Worm (Caenorhabditis elegans) whole organism, mixed stage, embryonic: ENCODE data around the gene Y60C6A.1.
A peak's percentile ranks its signal among the peaks of the same experiment; 100 is the strongest.
"Not testable (repeated sequence)": the region's sequence is repeated elsewhere in the genome, so short reads cannot be mapped to it uniquely, and the experiment has no call there.

ENCODE experiments used
- bed-3 ChIP-seq: fragments of 200-800 bp; sonication (Bioruptor generic); optimal IDR thresholded peaks from 3 replicates; lab custom pipeline; 2018; ENCODE audit warnings: mild to moderate bottlenecking, missing genetic modification characterization, moderate library complexity, missing compliant biosample characterization
- blmp-1 ChIP-seq: fragments of 150-350 bp; optimal IDR thresholded peaks from 2 replicates; lab custom pipeline; 2014; ENCODE audit warnings: missing biosample characterization, missing genetic modification characterization
- ceh-39 ChIP-seq: fragments of 150-350 bp; optimal IDR thresholded peaks from 2 replicates; lab custom pipeline; 2014; ENCODE audit warnings: missing biosample characterization, missing genetic modification characterization
- ces-1 ChIP-seq: fragments of 150-350 bp; optimal IDR thresholded peaks from 2 replicates; lab custom pipeline; 2014; ENCODE audit warnings: missing biosample characterization, missing genetic modification reagents, missing genetic modification characterization
- cnd-1 ChIP-seq: fragments of 200-800 bp; sonication (Bioruptor generic); optimal IDR thresholded peaks from 2 replicates; lab custom pipeline; 2018; ENCODE audit warnings: mild to moderate bottlenecking, missing genetic modification characterization, missing compliant biosample characterization
- drap-1 ChIP-seq: fragments of 200-800 bp; sonication (Bioruptor generic); optimal IDR thresholded peaks from 3 replicates; lab custom pipeline; 2018; ENCODE audit warnings: mild to moderate bottlenecking, missing genetic modification characterization, missing compliant biosample characterization
- elt-1 ChIP-seq: sonication (generic microtip); optimal IDR thresholded peaks from 2 replicates; lab custom pipeline; 2017; ENCODE audit warnings: missing genetic modification characterization, mild to moderate bottlenecking, missing compliant biosample characterization, antibody characterized with exemption, moderate library complexity, borderline replicate concordance; ENCODE audit not compliant: insufficient read depth
- elt-3 ChIP-seq: fragments of 150-350 bp; optimal IDR thresholded peaks from 2 replicates; lab custom pipeline; 2014; ENCODE audit warnings: missing biosample characterization, missing genetic modification characterization
- flh-1 ChIP-seq: fragments of 200-800 bp; sonication (Bioruptor generic); optimal IDR thresholded peaks from 2 replicates; lab custom pipeline; 2018; ENCODE audit warnings: mild to moderate bottlenecking, missing genetic modification characterization, moderate library complexity, missing compliant biosample characterization
- ham-2 ChIP-seq: fragments of 200-800 bp; sonication (Bioruptor generic); optimal IDR thresholded peaks from 2 replicates; lab custom pipeline; 2018; ENCODE audit warnings: mild to moderate bottlenecking, missing genetic modification characterization, missing compliant biosample characterization
- lin-13 ChIP-seq: fragments of 150-350 bp; optimal IDR thresholded peaks from 2 replicates; lab custom pipeline; 2014; ENCODE audit warnings: missing biosample characterization, missing genetic modification characterization
- lsy-2 ChIP-seq: fragments of 150-350 bp; optimal IDR thresholded peaks from 2 replicates; lab custom pipeline; 2014; ENCODE audit warnings: missing biosample characterization, missing genetic modification characterization
- mab-5 ChIP-seq: fragments of 150-350 bp; optimal IDR thresholded peaks from 2 replicates; lab custom pipeline; 2014; ENCODE audit warnings: missing biosample characterization, missing genetic modification characterization
- mep-1 ChIP-seq: fragments of 150-350 bp; optimal IDR thresholded peaks from 2 replicates; lab custom pipeline; 2017; ENCODE audit warnings: missing biosample characterization, missing genetic modification reagents, missing genetic modification characterization, inconsistent platforms
- mls-2 ChIP-seq: sonication (generic microtip); optimal IDR thresholded peaks from 2 replicates; lab custom pipeline; 2016; ENCODE audit warnings: mild to moderate bottlenecking, missing genetic modification characterization, moderate library complexity, missing compliant biosample characterization
- nhr-12 ChIP-seq: fragments of 150-350 bp; optimal IDR thresholded peaks from 2 replicates; lab custom pipeline; 2014; ENCODE audit warnings: missing biosample characterization, missing genetic modification characterization
- nhr-2 ChIP-seq: fragments of 150-350 bp; optimal IDR thresholded peaks from 2 replicates; lab custom pipeline; 2014; ENCODE audit warnings: missing biosample characterization, missing genetic modification characterization
- nhr-237 ChIP-seq: fragments of 150-350 bp; optimal IDR thresholded peaks from 2 replicates; lab custom pipeline; 2014; ENCODE audit warnings: missing biosample characterization, missing genetic modification characterization
- nhr-28 ChIP-seq: fragments of 150-350 bp; optimal IDR thresholded peaks from 2 replicates; lab custom pipeline; 2014; ENCODE audit warnings: missing biosample characterization, missing genetic modification characterization
- nhr-76 ChIP-seq: sonication (generic microtip); optimal IDR thresholded peaks from 2 replicates; lab custom pipeline; 2017; ENCODE audit warnings: missing biosample characterization, missing genetic modification characterization
- pha-4 ChIP-seq: fragments of 150-350 bp; optimal IDR thresholded peaks from 2 replicates; lab custom pipeline; 2018; ENCODE audit warnings: missing biosample characterization, missing genetic modification reagents, missing genetic modification characterization
- sem-2 ChIP-seq: fragments of 200-800 bp; sonication (Bioruptor generic); optimal IDR thresholded peaks from 2 replicates; lab custom pipeline; 2018; ENCODE audit warnings: mild to moderate bottlenecking, missing genetic modification characterization, missing compliant biosample characterization
- snpc-4 ChIP-seq: fragments of 150-350 bp; optimal IDR thresholded peaks from 2 replicates; lab custom pipeline; 2014; ENCODE audit warnings: missing biosample characterization, missing genetic modification characterization
- tbx-8 ChIP-seq: fragments of 200-800 bp; sonication (Bioruptor generic); optimal IDR thresholded peaks from 2 replicates; lab custom pipeline; 2018; ENCODE audit warnings: mild to moderate bottlenecking, missing genetic modification characterization, moderate library complexity, missing compliant biosample characterization
- unc-120 ChIP-seq: sonication (generic microtip); optimal IDR thresholded peaks from 2 replicates; lab custom pipeline; 2017; ENCODE audit warnings: missing genetic modification characterization, missing compliant biosample characterization; ENCODE audit not compliant: poor library complexity, severe bottlenecking
- unc-62 ChIP-seq: fragments of 150-350 bp; optimal IDR thresholded peaks from 2 replicates; lab custom pipeline; 2014; ENCODE audit warnings: missing biosample characterization, missing genetic modification reagents, missing genetic modification characterization
- zip-8 ChIP-seq: fragments of 150-350 bp; optimal IDR thresholded peaks from 2 replicates; lab custom pipeline; 2014; ENCODE audit warnings: missing biosample characterization, missing genetic modification characterization
- ztf-11 ChIP-seq: fragments of 150-350 bp; optimal IDR thresholded peaks from 2 replicates; lab custom pipeline; 2014; ENCODE audit warnings: missing biosample characterization, missing genetic modification characterization

Gene Y60C6A.1

ce11 chrV:4758540-4758939 lies 24.9 kb upstream of the Y60C6A.1 start:
- TF ChIP-seq flh-1 (GFP tag; lab: Kevin White, UChicago), result no peak
- TF ChIP-seq blmp-1 (tag; lab: Kevin White, UChicago), result no peak

DNA sequence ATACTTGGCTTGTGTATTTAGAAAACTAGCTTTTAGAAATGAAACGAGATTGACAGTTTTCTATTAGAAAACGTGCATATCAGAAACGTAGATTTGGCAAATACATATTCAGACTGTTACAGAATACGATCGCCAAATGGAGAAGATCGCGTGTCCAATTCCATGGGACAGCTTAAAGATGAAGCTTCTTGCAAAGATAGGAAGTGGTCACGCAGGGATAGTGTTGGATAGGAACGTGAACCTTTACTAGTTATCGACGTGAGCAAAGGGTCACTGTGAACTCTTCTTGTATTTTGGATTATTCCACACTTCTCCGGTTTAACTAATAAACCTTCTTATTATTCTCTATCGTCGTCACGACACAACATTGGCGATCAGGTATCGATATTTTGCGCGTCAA lies 22.7 kb upstream of the Y60C6A.1 start, which contains the start of gene bgnt-1.4:
Gene bgnt-1.4 (plus strand): TSS at position 301 of the 400 bp plus-strand sequence.
- not testable (repeated sequence) for TF ChIP-seq snpc-4; zip-8; unc-120 (tag; lab: Kevin White, UChicago)

ce11 chrV:4766501-4766900 lies 16.9 kb upstream of the Y60C6A.1 start, which contains the start of gene C18G1.8:
TSS of gene C18G1.8 (minus strand) at chrV:4766601.
- TF ChIP-seq nhr-2 (tag; lab: Kevin White, UChicago), result no peak
- TF ChIP-seq mls-2 (tag; lab: Kevin White, UChicago), result no peak
- no peak for TF ChIP-seq sem-2 (GFP tag; lab: Kevin White, UChicago)
- TF ChIP-seq nhr-76 (tag; lab: Kevin White, UChicago), result no peak
- no peak for TF ChIP-seq nhr-237
- no peak for TF ChIP-seq blmp-1 (tag; lab: Kevin White, UChicago)
- no peak for TF ChIP-seq drap-1
- TF ChIP-seq tbx-8 (GFP tag; lab: Kevin White, UChicago), result no peak
- no peak for TF ChIP-seq ceh-39 (tag; lab: Kevin White, UChicago)
- no peak for TF ChIP-seq ces-1 (GFP tag; lab: Kevin White, UChicago)
- TF ChIP-seq pha-4, result no peak
- TF ChIP-seq cnd-1, result no peak
- TF ChIP-seq, all 35 proteins: peak for 0

DNA sequence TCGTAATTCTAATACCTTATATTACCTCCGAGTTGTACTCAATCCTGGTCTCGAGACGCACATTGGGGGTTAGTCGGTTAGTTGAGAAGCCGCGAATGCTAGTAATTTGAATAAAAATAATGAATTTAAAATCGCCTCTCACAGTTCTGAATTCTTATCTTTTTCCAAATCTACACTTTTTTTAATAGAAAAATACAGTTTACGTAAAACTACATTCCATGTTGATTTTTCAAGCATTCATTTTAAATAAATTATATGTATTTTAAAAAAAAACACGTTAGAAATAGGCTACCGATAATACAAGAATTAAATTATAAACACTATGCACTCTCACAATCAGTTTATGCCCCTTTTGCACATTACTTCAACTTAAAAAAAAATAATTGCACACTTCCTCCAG lies 13.8 kb upstream of the Y60C6A.1 start, which contains the start of gene C18G1.9:
Gene C18G1.9 (minus strand): TSS at position 101 of the 400 bp plus-strand sequence.
- TF ChIP-seq lsy-2 (tag; lab: Kevin White, UChicago), result no peak
- TF ChIP-seq unc-62 (GFP tag; lab: Kevin White, UChicago), result no peak
- TF ChIP-seq snpc-4, result no peak
- no peak for TF ChIP-seq bed-3 (GFP tag; lab: Kevin White, UChicago)
- TF ChIP-seq mls-2 (tag; lab: Kevin White, UChicago), result no peak
- no peak for TF ChIP-seq nhr-28 (tag; lab: Kevin White, UChicago)
- no peak for TF ChIP-seq ces-1 (GFP tag; lab: Kevin White, UChicago)
- TF ChIP-seq mep-1 (tag; lab: Kevin White, UChicago), result no peak

DNA sequence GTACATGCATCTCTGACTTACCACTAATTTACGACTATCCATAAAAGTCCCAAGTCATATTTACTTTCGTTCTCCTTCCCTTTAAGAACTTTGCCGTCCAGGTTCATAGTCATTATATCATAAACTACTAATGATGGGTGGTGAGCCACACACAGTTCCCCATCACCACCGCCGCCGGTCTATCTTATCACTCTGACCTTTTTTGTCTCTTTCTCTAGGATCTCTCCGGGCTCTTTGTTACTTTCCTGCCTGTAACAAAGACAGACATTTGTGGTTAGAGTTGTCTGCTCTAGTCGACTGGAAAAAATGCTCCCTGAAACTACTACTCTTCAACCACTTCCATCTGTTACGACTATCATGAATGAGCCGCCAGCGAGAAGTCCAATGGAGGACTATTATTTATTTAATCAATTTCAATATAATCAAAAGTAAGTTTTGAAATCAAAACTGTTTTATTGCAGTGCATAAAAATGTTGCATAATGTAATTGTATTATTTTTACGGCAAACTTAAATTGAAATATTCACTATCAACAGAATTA lies 12.9 kb upstream of the Y60C6A.1 start, which contains the start of gene elt-7:
Gene elt-7 (plus strand): TSS at position 263 of the 540 bp plus-strand sequence.
- TF ChIP-seq ham-2, result no peak
- no peak for TF ChIP-seq ztf-11 (tag; lab: Kevin White, UChicago)
- TF ChIP-seq ces-1 (GFP tag; lab: Kevin White, UChicago), result no peak
- TF ChIP-seq elt-3 (tag; lab: Kevin White, UChicago), result no peak
- no peak for TF ChIP-seq nhr-12 (tag; lab: Kevin White, UChicago)
- TF ChIP-seq nhr-28 (tag; lab: Kevin White, UChicago), result no peak
- TF ChIP-seq elt-1 (tag; lab: Kevin White, UChicago), result no peak
- TF ChIP-seq unc-120 (tag; lab: Kevin White, UChicago), result no peak
- no peak for TF ChIP-seq blmp-1 (tag; lab: Kevin White, UChicago)
- TF ChIP-seq ceh-39 (tag; lab: Kevin White, UChicago), result no peak
- TF ChIP-seq bed-3 (GFP tag; lab: Kevin White, UChicago), result no peak
- no peak for TF ChIP-seq mab-5
- no peak for TF ChIP-seq lsy-2 (tag; lab: Kevin White, UChicago)
- no peak for TF ChIP-seq nhr-2 (tag; lab: Kevin White, UChicago)
- TF ChIP-seq pha-4, result no peak
- TF ChIP-seq snpc-4, result no peak
- no peak for TF ChIP-seq drap-1

DNA sequence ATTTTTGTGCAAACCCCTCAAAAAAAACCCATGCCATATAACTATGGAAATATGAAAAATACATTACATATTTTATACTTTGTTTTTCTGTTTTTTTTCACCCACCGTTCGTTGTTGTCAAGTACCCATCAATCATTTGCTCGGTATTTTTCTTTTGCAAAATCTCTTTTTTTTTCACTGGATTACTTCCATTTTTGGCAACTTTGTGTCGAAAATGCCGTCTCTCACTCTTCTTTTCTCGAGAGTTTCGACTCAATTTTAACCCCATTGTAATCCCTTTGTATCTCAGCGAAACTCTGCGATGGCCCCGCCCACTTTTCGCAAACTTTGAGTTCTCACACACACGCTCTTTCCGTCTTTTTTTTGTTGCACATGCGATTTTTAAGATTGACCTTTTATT lies 8.3 kb upstream of the Y60C6A.1 start:
- TF ChIP-seq ham-2 (no peak), unc-120 (tag; lab: Kevin White, UChicago) (peak; percentile 29), snpc-4 (no peak), nhr-76 (tag; lab: Kevin White, UChicago) (no peak), lin-13 (no peak), ztf-11 (tag; lab: Kevin White, UChicago) (no peak)
